Worm (Caenorhabditis elegans): ENCODE results near the gene D2089.3.

D2089.3 gene

DNA sequence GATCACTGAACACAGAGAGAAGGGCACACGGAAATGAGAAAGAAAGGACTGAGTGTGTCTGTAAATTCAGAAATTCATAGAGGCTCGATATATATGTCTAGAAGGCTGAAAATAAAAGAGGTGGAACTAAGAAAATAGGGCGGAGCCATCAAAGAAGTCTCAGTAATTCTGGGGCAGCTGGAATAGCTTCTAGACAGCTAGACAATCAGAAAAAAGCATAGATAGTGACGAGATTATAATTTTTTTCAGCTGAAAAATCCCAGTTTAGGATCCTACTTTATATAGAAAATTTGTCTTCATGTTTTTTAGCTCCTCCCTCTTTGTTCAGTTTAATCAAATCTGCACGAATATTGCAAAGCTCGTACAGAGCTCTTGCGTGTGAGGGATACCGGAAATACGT, at the start of gene D2089.3:
TSS of gene D2089.3 (minus strand) at position 101 of the 400 bp plus-strand sequence.
- TF ChIP-seq him-1 (tag; optimal IDR thresholded peaks at IDR 0.05) (no peak), dao-5 (tag; optimal IDR thresholded peaks at IDR 0.05) (no peak), W03F9.2 (tag; optimal IDR thresholded peaks at IDR 0.05) (no peak)

DNA sequence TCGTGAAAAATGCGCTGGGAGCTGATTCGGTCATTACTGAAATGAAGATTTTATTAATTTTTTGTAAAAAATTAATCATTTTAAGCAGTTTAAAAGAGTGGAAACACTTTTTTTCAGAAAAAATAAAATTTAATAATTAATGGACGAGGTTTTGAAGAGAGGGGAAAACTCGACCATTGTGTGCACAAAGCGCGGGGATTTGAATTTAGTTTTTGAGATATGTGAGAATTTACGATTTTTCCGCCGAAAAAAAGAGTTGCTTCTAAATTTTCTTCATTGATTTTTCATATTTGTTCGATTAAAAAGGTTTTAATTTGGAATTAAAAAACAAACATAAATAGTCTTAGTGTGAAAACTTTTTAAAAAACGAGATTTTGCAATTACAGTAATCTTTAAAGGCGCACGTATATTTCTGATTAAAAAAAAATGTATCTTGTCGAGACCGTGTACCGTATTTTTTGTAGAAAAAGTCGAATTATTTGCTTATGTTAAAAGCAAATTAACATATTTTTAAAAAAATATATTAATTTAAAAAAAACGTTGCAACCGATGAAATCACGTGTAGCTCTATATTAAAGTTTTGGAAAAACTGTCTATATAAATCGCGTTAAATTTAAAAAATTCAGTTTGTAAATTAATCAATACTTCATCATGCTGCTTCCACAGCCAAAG, 49.5 kb upstream of the D2089.3 start, which contains the start of the genes dph-2 and C09G5.7:
TSS of gene dph-2 (minus strand) at position 36 of the 672 bp plus-strand sequence.
TSS of gene C09G5.7 (plus strand) at position 622 of the 672 bp plus-strand sequence.
- no peak for TF ChIP-seq him-1 (tag; optimal IDR thresholded peaks at IDR 0.05)
- no peak for TF ChIP-seq dao-5 (tag; optimal IDR thresholded peaks at IDR 0.05)
- no peak for TF ChIP-seq W03F9.2 (tag; optimal IDR thresholded peaks at IDR 0.05)

DNA sequence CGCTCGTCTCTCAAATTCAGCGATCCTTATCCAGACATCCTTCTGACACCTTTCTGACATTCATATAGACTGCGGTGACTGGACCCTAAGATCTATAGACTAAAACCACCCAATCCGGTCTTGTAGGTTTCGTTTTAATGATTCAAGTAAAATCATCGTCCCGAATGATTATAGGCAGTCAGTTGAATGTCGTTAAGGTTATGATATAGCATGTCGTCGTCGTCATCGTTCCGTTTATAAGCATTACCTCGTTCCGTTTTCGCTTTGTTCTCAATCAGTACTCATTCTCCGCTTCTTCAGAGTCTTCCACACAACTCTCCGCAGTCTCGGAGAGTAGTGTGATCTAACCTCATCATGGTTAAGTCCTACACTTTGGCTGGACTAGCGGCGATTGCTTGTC, 43.7 kb upstream of the D2089.3 start, which contains the start of gene bli-1:
TSS of gene bli-1 (plus strand) at position 301 of the 400 bp plus-strand sequence.
- no peak for TF ChIP-seq dao-5 (tag; optimal IDR thresholded peaks at IDR 0.05)

- TF ChIP-seq him-1 (tag; optimal IDR thresholded peaks at IDR 0.05) (no peak), dao-5 (tag; optimal IDR thresholded peaks at IDR 0.05) (peak; percentile 6)
Measured at ce11 chrII:10707439-10708096, 42.6 kb upstream of the D2089.3 start.

DNA sequence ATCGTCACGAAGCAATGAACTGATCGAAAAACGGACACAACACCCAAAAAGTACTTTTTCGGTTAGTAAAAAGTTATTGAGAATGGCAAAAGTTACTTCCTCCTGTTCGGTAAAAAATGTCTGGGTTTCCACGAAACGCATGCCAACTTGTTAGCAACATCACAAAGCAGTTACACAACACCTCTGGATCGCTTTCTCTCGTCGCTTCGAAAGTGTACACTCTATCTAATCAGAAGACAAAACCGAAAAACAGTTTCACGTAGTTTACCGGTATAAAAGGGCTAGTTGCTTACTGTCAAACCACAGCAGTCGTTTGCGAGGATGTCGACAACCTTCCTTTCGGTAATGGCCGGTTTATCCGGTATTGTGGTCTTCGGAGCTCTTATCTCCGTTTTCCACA, 42.0 kb upstream of the D2089.3 start, which contains the start of gene col-80:
TSS of gene col-80 (plus strand) at position 301 of the 400 bp plus-strand sequence.
- TF ChIP-seq W03F9.2 (tag; optimal IDR thresholded peaks at IDR 0.05) (no peak), him-1 (tag; optimal IDR thresholded peaks at IDR 0.05) (no peak), dao-5 (tag; optimal IDR thresholded peaks at IDR 0.05) (no peak)

- TF ChIP-seq him-1 (tag; optimal IDR thresholded peaks at IDR 0.05) (no peak), W03F9.2 (tag; optimal IDR thresholded peaks at IDR 0.05) (no peak), dao-5 (tag; optimal IDR thresholded peaks at IDR 0.05) (no peak)
Measured at ce11 chrII:10706038-10706437, 41.1 kb upstream of the D2089.3 start.

ce11 chrII:10705347-10705996, 40.5 kb upstream of the D2089.3 start:
- TF ChIP-seq him-1 (tag; optimal IDR thresholded peaks at IDR 0.05): no peak
- no peak for TF ChIP-seq W03F9.2 (tag; optimal IDR thresholded peaks at IDR 0.05)
- no peak for TF ChIP-seq dao-5 (tag; optimal IDR thresholded peaks at IDR 0.05)

- TF ChIP-seq dao-5 (tag; optimal IDR thresholded peaks at IDR 0.05) (no peak), W03F9.2 (tag; optimal IDR thresholded peaks at IDR 0.05) (no peak), him-1 (tag; optimal IDR thresholded peaks at IDR 0.05) (no peak)
Measured at ce11 chrII:10704575-10705170, 39.7 kb upstream of the D2089.3 start, which contains the start of gene col-39. Gene col-39, plus strand, starts transcription at chrII:10704916.

- TF ChIP-seq him-1 (tag; optimal IDR thresholded peaks at IDR 0.05): no peak
- no peak for TF ChIP-seq dao-5 (tag; optimal IDR thresholded peaks at IDR 0.05)
- TF ChIP-seq W03F9.2 (tag; optimal IDR thresholded peaks at IDR 0.05): no peak
Measured at ce11 chrII:10703594-10704384, 38.9 kb upstream of the D2089.3 start, which contains the start of gene col-79. Gene col-79, plus strand, starts transcription at chrII:10703613.

- TF ChIP-seq dao-5 (tag; optimal IDR thresholded peaks at IDR 0.05) (no peak), W03F9.2 (tag; optimal IDR thresholded peaks at IDR 0.05) (no peak), him-1 (tag; optimal IDR thresholded peaks at IDR 0.05) (no peak)
Measured at ce11 chrII:10696060-10696459, 31.1 kb upstream of the D2089.3 start.

DNA sequence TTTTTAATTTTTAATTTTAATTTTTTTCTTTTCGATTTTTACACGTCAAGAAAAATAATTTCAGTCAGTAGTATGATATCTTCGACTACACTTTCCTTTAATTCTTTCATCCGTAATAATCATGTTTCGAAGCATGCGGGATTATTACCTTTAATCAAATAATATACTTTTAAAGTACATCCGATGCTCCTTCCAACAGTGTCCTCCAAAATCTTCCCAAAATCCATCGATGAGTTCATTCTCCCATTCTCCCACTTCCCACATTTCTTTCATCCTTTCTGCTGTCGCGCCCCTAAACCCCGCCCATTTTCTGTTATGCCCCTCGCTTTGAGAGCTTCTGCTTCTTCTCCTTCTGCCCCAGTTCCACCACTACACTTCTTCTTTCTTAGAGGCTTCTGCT, 29.8 kb upstream of the D2089.3 start, which contains the start of gene lgc-57:
TSS of gene lgc-57 (plus strand) at position 301 of the 400 bp plus-strand sequence.
- TF ChIP-seq dao-5 (tag; optimal IDR thresholded peaks at IDR 0.05): no peak
- TF ChIP-seq him-1 (tag; optimal IDR thresholded peaks at IDR 0.05): no peak
- TF ChIP-seq W03F9.2 (tag; optimal IDR thresholded peaks at IDR 0.05): no peak

DNA sequence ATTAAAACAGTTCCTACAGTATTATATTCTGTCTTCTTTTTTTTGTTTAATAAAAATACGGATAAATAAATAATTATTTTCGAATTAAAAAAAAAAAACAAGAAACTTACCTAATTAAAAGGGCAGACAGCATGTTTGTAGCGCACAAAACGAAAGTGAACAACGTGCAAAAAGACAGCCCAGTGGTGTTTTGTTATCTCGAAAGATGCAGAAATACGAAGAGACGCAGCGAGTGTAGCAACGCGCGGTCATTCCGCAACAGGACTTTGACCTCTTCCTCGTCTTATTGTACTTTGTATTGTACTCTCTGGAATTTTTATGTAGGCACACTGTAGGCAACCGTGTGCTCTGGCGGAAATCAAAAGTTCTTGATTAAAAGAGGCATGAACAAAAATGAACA, 28.7 kb upstream of the D2089.3 start, which contains the start of gene gbh-1:
TSS of gene gbh-1 (minus strand) at position 149 of the 400 bp plus-strand sequence.
- no peak for TF ChIP-seq W03F9.2 (tag; optimal IDR thresholded peaks at IDR 0.05)
- no peak for TF ChIP-seq him-1 (tag; optimal IDR thresholded peaks at IDR 0.05)
- TF ChIP-seq dao-5 (tag; optimal IDR thresholded peaks at IDR 0.05): no peak

DNA sequence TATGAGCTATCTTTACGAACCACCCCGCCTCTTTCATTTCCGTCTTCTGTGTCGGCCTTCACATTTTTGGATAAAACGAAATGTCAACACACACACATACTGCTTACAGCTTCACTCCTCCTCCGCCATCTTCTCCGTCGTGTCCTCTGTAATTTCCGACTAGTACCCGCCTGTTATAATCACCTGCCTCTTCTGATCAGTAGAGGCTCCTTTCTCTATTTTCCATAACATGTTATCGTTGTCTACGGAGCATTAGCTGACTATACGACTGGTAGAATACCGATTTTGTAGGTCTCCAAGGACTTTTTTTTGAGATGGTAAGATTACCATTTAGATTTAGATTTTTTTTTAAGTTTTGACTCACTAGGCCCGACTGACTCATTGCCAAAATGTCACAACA, 20.0 kb upstream of the D2089.3 start:
- TF ChIP-seq him-1 (tag; optimal IDR thresholded peaks at IDR 0.05) (no peak), W03F9.2 (tag; optimal IDR thresholded peaks at IDR 0.05) (no peak), dao-5 (tag; optimal IDR thresholded peaks at IDR 0.05) (no peak)

Data from whole organism, L4/young adult.